Fruit fly (Drosophila melanogaster) whole organism, embryonic: ENCODE measurements around the gene CG12194.
A peak's percentile ranks its signal among the peaks of the same experiment; 100 is the strongest.

Source experiments
- Atf3 ChIP-seq: fragments of 200-800 bp; sonication (Bioruptor generic); optimal IDR thresholded peaks from 3 replicates; lab custom pipeline; 2016; ENCODE audit warnings: missing biosample characterization, missing genetic modification characterization
- C15 ChIP-seq: fragments of 200-800 bp; sonication (Bioruptor generic); IDR thresholded peaks from 3 replicates; pipeline ENCODE4 v1.3.6; 2022; ENCODE audit warnings: missing biosample characterization, missing genetic modification characterization
- CG10267 ChIP-seq: fragments of 200-800 bp; sonication (Bioruptor generic); optimal IDR thresholded peaks from 2 replicates; lab custom pipeline; 2018; ENCODE audit warnings: missing biosample characterization, mild to moderate bottlenecking, missing genetic modification characterization, moderate library complexity
- CG10979 ChIP-seq: fragments of 200-800 bp; sonication (Bioruptor generic); optimal IDR thresholded peaks from 2 replicates; lab custom pipeline; 2018; ENCODE audit warnings: missing biosample characterization, mild to moderate bottlenecking, missing genetic modification characterization, moderate library complexity
- CG11456 ChIP-seq: fragments of 200-800 bp; sonication (Bioruptor generic); IDR thresholded peaks from 3 replicates; pipeline ENCODE4 v1.3.6; 2022; ENCODE audit warnings: missing biosample characterization, missing genetic modification characterization
- CG16813 ChIP-seq: fragments of 200-800 bp; sonication (Bioruptor generic); IDR thresholded peaks from 3 replicates; pipeline ENCODE4 v1.3.6; 2022; ENCODE audit warnings: missing biosample characterization, missing genetic modification characterization; ENCODE audit not compliant: partially characterized antibody
- CG17359 ChIP-seq: fragments of 200-800 bp; sonication (Bioruptor generic); optimal IDR thresholded peaks from 3 replicates; lab custom pipeline; 2018; ENCODE audit warnings: missing biosample characterization, mild to moderate bottlenecking, missing genetic modification characterization, moderate library complexity
- CG18764 ChIP-seq: fragments of 200-800 bp; sonication (Bioruptor generic); optimal IDR thresholded peaks from 3 replicates; lab custom pipeline; 2016; ENCODE audit warnings: missing biosample characterization, missing genetic modification characterization
- CG30403 ChIP-seq: fragments of 200-800 bp; sonication (Bioruptor generic); optimal IDR thresholded peaks from 3 replicates; lab custom pipeline; 2016; ENCODE audit warnings: missing biosample characterization, missing genetic modification characterization
- CG6254 ChIP-seq: fragments of 200-800 bp; sonication (Bioruptor generic); optimal IDR thresholded peaks from 3 replicates; lab custom pipeline; 2017; ENCODE audit warnings: mild to moderate bottlenecking, missing biosample characterization, missing genetic modification reagents, missing genetic modification characterization
- CG6765 ChIP-seq: fragments of 200-800 bp; sonication (Bioruptor generic); optimal IDR thresholded peaks from 3 replicates; lab custom pipeline; 2017; ENCODE audit warnings: missing biosample characterization, mild to moderate bottlenecking, missing genetic modification characterization
- CG7786 ChIP-seq: fragments of 200-800 bp; sonication (Bioruptor generic); optimal IDR thresholded peaks from 2 replicates; lab custom pipeline; 2016; ENCODE audit warnings: missing biosample characterization, missing genetic modification characterization
- CG7963 ChIP-seq: fragments of 200-800 bp; sonication (Bioruptor generic); IDR thresholded peaks from 3 replicates; pipeline ENCODE4 v1.3.6; 2022; ENCODE audit warnings: missing biosample characterization, missing genetic modification characterization; ENCODE audit not compliant: partially characterized antibody
- CG8281 ChIP-seq: fragments of 200-800 bp; sonication (Bioruptor generic); optimal IDR thresholded peaks from 2 replicates; lab custom pipeline; 2018; ENCODE audit warnings: missing biosample characterization, mild to moderate bottlenecking, missing genetic modification characterization, moderate library complexity
- CG8924 ChIP-seq: fragments of 200-800 bp; optimal IDR thresholded peaks from 3 replicates; lab custom pipeline; 2019; ENCODE audit warnings: missing biosample characterization, mild to moderate bottlenecking, missing genetic modification characterization, moderate library complexity
- D19A ChIP-seq: fragments of 200-800 bp; optimal IDR thresholded peaks from 3 replicates; lab custom pipeline; 2019; ENCODE audit warnings: missing biosample characterization, mild to moderate bottlenecking, missing genetic modification characterization, moderate library complexity
- E2f1 ChIP-seq: fragments of 200-800 bp; sonication (Bioruptor generic); IDR thresholded peaks from 2 replicates; pipeline ENCODE4 v1.3.6; 2022; ENCODE audit warnings: missing biosample characterization, missing genetic modification characterization
- HLH4C ChIP-seq: fragments of 200-800 bp; sonication (Bioruptor generic); IDR thresholded peaks from 3 replicates; pipeline ENCODE4 v1.3.6; 2022; ENCODE audit warnings: missing biosample characterization, missing genetic modification characterization; ENCODE audit not compliant: partially characterized antibody
- HmgZ ChIP-seq: fragments of 200-800 bp; sonication (Bioruptor generic); optimal IDR thresholded peaks from 2 replicates; lab custom pipeline; 2018; ENCODE audit warnings: missing biosample characterization, mild to moderate bottlenecking, missing genetic modification characterization
- Hr39 ChIP-seq: fragments of >200 bp; optimal IDR thresholded peaks from 2 replicates; lab custom pipeline; 2017
- Hr51 ChIP-seq, 2 experiments: fragments of 200-800 bp; sonication (Bioruptor generic); optimal IDR thresholded peaks; 2 replicates in 1 of 2; 3 replicates in 1 of 2; lab custom pipeline; 2016 to 2018; ENCODE audit warnings: missing biosample characterization in 2 of 2, missing genetic modification characterization in 2 of 2, mild to moderate bottlenecking in 1 of 2, moderate library complexity in 1 of 2
- Oaz ChIP-seq: fragments of 200-800 bp; sonication (Bioruptor generic); IDR thresholded peaks from 2 replicates; pipeline ENCODE4 v1.3.6; 2022; ENCODE audit warnings: missing biosample characterization, missing genetic modification characterization
- Six4 ChIP-seq: fragments of 200-800 bp; sonication (Bioruptor generic); optimal IDR thresholded peaks from 2 replicates; lab custom pipeline; 2016; ENCODE audit warnings: missing biosample characterization, missing genetic modification characterization
- Sox100B ChIP-seq: fragments of 200-800 bp; sonication (Bioruptor generic); optimal IDR thresholded peaks from 3 replicates; lab custom pipeline; 2018; ENCODE audit warnings: missing biosample characterization, mild to moderate bottlenecking, missing genetic modification characterization
- ap ChIP-seq: fragments of 200-800 bp; sonication (Bioruptor generic); IDR thresholded peaks from 2 replicates; pipeline ENCODE4 v1.3.6; 2022; ENCODE audit warnings: missing biosample characterization, missing genetic modification characterization
- ara ChIP-seq: fragments of 200-800 bp; sonication (Bioruptor generic); IDR thresholded peaks from 2 replicates; pipeline ENCODE4 v1.3.6; 2022; ENCODE audit warnings: missing biosample characterization, missing genetic modification characterization
- bcd ChIP-seq: fragments of 200-800 bp; sonication (Bioruptor generic); optimal IDR thresholded peaks from 2 replicates; lab custom pipeline; 2017; ENCODE audit warnings: missing biosample characterization, mild to moderate bottlenecking, missing genetic modification characterization
- esg ChIP-seq: fragments of 200-800 bp; sonication (Bioruptor generic); conservative IDR thresholded peaks from 2 replicates; pipeline ENCODE4 v1.3.6; 2022; ENCODE audit warnings: missing biosample characterization, missing genetic modification characterization
- ftz-f1 ChIP-seq: fragments of 200-800 bp; sonication (Bioruptor generic); optimal IDR thresholded peaks from 2 replicates; lab custom pipeline; 2016; ENCODE audit warnings: missing biosample characterization, missing genetic modification characterization
- gfzf ChIP-seq: fragments of 200-800 bp; sonication (Bioruptor generic); optimal IDR thresholded peaks from 2 replicates; lab custom pipeline; 2016; ENCODE audit warnings: missing biosample characterization, mild to moderate bottlenecking, missing genetic modification characterization, moderate library complexity
- ham ChIP-seq: fragments of 200-800 bp; sonication (Bioruptor generic); IDR thresholded peaks from 2 replicates; pipeline ENCODE4 v1.3.6; 2022; ENCODE audit warnings: missing biosample characterization, missing genetic modification characterization
- hkb ChIP-seq, 2 experiments: fragments of 200-800 bp in 1 of 2; fragments of >200 bp in 1 of 2; sonication (Bioruptor generic) in 1 of 2; IDR thresholded peaks in 1 of 2; optimal IDR thresholded peaks in 1 of 2; 2 replicates each; pipeline versions ENCODE4 v1.3.6 to Lab custom; 2017 to 2022; ENCODE audit warnings: missing biosample characterization in 1 of 2, missing genetic modification characterization in 1 of 2
- ind ChIP-seq: fragments of 200-800 bp; sonication (Bioruptor generic); optimal IDR thresholded peaks from 3 replicates; lab custom pipeline; 2016; ENCODE audit warnings: missing biosample characterization, missing genetic modification characterization
- kay ChIP-seq: fragments of 200-800 bp; sonication (Bioruptor generic); optimal IDR thresholded peaks from 2 replicates; lab custom pipeline; 2016; ENCODE audit warnings: missing biosample characterization, missing genetic modification characterization
- klu ChIP-seq: fragments of 200-800 bp; sonication (Bioruptor generic); IDR thresholded peaks from 2 replicates; pipeline ENCODE4 v1.3.6; 2022; ENCODE audit warnings: missing biosample characterization, missing genetic modification characterization
- lilli ChIP-seq: fragments of 200-800 bp; sonication (Bioruptor generic); optimal IDR thresholded peaks from 3 replicates; lab custom pipeline; 2016; ENCODE audit warnings: missing biosample characterization, missing genetic modification characterization
- lmd ChIP-seq: fragments of 200-800 bp; sonication (Bioruptor generic); IDR thresholded peaks from 2 replicates; pipeline ENCODE4 v1.3.6; 2022; ENCODE audit warnings: missing biosample characterization, missing genetic modification characterization
- lov ChIP-seq, 2 experiments: fragments of 200-800 bp in 1 of 2; fragments of >200 bp in 1 of 2; sonication (Bioruptor generic) in 1 of 2; IDR thresholded peaks in 1 of 2; optimal IDR thresholded peaks in 1 of 2; 2 replicates in 1 of 2; 3 replicates in 1 of 2; pipeline versions ENCODE4 v1.3.6 to Lab custom; 2017 to 2022; ENCODE audit warnings: missing biosample characterization in 1 of 2, missing genetic modification characterization in 1 of 2
- mirr ChIP-seq: fragments of 200-800 bp; sonication (Bioruptor generic); optimal IDR thresholded peaks from 3 replicates; lab custom pipeline; 2018; ENCODE audit warnings: missing biosample characterization, mild to moderate bottlenecking, missing genetic modification characterization
- nmo ChIP-seq: fragments of 200-800 bp; sonication (Bioruptor generic); optimal IDR thresholded peaks from 2 replicates; lab custom pipeline; 2018; ENCODE audit warnings: missing biosample characterization, mild to moderate bottlenecking, missing genetic modification characterization, moderate library complexity
- run ChIP-seq: fragments of 200-800 bp; sonication (Bioruptor generic); optimal IDR thresholded peaks from 3 replicates; lab custom pipeline; 2018; ENCODE audit warnings: missing biosample characterization, mild to moderate bottlenecking, missing genetic modification characterization
- sens-2 ChIP-seq: fragments of 200-800 bp; sonication (Bioruptor generic); IDR thresholded peaks from 2 replicates; pipeline ENCODE4 v1.3.6; 2022; ENCODE audit warnings: missing biosample characterization, missing genetic modification characterization
- sim ChIP-seq: fragments of 200-800 bp; sonication (Bioruptor generic); IDR thresholded peaks from 2 replicates; pipeline ENCODE4 v1.3.6; 2022; ENCODE audit warnings: missing biosample characterization, missing genetic modification characterization
- slou ChIP-seq: fragments of 200-800 bp; sonication (Bioruptor generic); optimal IDR thresholded peaks from 3 replicates; lab custom pipeline; 2016; ENCODE audit warnings: missing biosample characterization, missing genetic modification characterization
- tap ChIP-seq: fragments of 200-800 bp; optimal IDR thresholded peaks from 3 replicates; lab custom pipeline; 2019; ENCODE audit warnings: missing biosample characterization, mild to moderate bottlenecking, missing genetic modification characterization, moderate library complexity
- ttk ChIP-seq: fragments of 200-800 bp; sonication (Bioruptor generic); IDR thresholded peaks from 2 replicates; pipeline ENCODE4 v2.1.2; 2022; ENCODE audit warnings: missing biosample characterization, missing genetic modification characterization
- twi ChIP-seq: fragments of 200-800 bp; optimal IDR thresholded peaks from 2 replicates; lab custom pipeline; 2019; ENCODE audit warnings: missing biosample characterization, mild to moderate bottlenecking, missing genetic modification characterization, moderate library complexity
- yki ChIP-seq: fragments of >200 bp; optimal IDR thresholded peaks from 3 replicates; lab custom pipeline; 2018
- zfh2 ChIP-seq: fragments of 200-800 bp; sonication (Bioruptor generic); optimal IDR thresholded peaks from 2 replicates; lab custom pipeline; 2016; ENCODE audit warnings: missing biosample characterization, missing genetic modification characterization

The CG12194 gene

dm6 chr2L:4838494-4839320, 560 bp downstream of the CG12194 start (continued):
- peak; percentile 71 for TF ChIP-seq ara (GFP tag; lab: Robert Waterston, UW)
- no peak for TF ChIP-seq CG7786 (GFP tag; lab: Kevin White, UChicago)
- no peak for TF ChIP-seq Atf3 (GFP tag; lab: Kevin White, UChicago)
- no peak for TF ChIP-seq ftz-f1 (GFP tag; lab: Kevin White, UChicago)
- TF ChIP-seq kay (GFP tag; lab: Kevin White, UChicago) = no peak
- TF ChIP-seq CG10267 (tag; lab: Kevin White, UChicago) = no peak
- peak; percentile 36; the same call in 1 of the 2 replicates for TF ChIP-seq sens-2 (GFP tag; lab: Robert Waterston, UW)
- no peak for TF ChIP-seq sim (GFP tag; lab: Robert Waterston, UW)
- TF ChIP-seq twi (tag; lab: Kevin White, UChicago) = no peak
- no peak for TF ChIP-seq lov (optimal IDR thresholded peaks at IDR 0.05; lab: Kevin White, UChicago)
- peak; percentile 67; the same call in 1 of the 3 replicates for TF ChIP-seq lov (GFP tag; IDR thresholded peaks at IDR 0.05; lab: Robert Waterston, UW)
- no peak for TF ChIP-seq CG11456
- no peak for TF ChIP-seq Hr39 (lab: Kevin White, UChicago)
- no peak for TF ChIP-seq bcd (GFP tag; lab: Kevin White, UChicago)
- TF ChIP-seq CG30403 (GFP tag; lab: Kevin White, UChicago) = no peak
- no peak for TF ChIP-seq CG7963
- no peak for TF ChIP-seq gfzf (GFP tag; lab: Kevin White, UChicago)
- TF ChIP-seq CG18764 (GFP tag; lab: Kevin White, UChicago) = peak; percentile 49
- TF ChIP-seq lmd (GFP tag; lab: Robert Waterston, UW) = no peak
- peak; percentile 19 for TF ChIP-seq CG6765 (GFP tag; lab: Kevin White, UChicago)
- no peak for TF ChIP-seq HmgZ (tag; lab: Kevin White, UChicago)
- no peak for TF ChIP-seq D19A (tag; lab: Kevin White, UChicago)
- TF ChIP-seq E2f1 (GFP tag; lab: Robert Waterston, UW) = no peak
- no peak for TF ChIP-seq slou
- TF ChIP-seq Hr51 (GFP tag; optimal IDR thresholded peaks at IDR 0.05; lab: Kevin White, UChicago) = no peak
- no peak for TF ChIP-seq hkb (optimal IDR thresholded peaks at IDR 0.05; lab: Kevin White, UChicago)
- TF ChIP-seq hkb (GFP tag; IDR thresholded peaks at IDR 0.05; lab: Robert Waterston, UW) = 0 out of 2 replicates have a peak, but pooled peaks have one; percentile 47
- no peak for TF ChIP-seq nmo
- TF ChIP-seq CG8281 (tag; lab: Kevin White, UChicago) = peak; percentile 64
- TF ChIP-seq tap (tag; lab: Kevin White, UChicago) = no peak
- no peak for TF ChIP-seq C15 (GFP tag; lab: Robert Waterston, UW)
- no peak for TF ChIP-seq Oaz (GFP tag; lab: Robert Waterston, UW)
- TF ChIP-seq run (tag; lab: Kevin White, UChicago) = no peak
- TF ChIP-seq CG17359 (tag; lab: Kevin White, UChicago) = peak; percentile 85
- no peak for TF ChIP-seq CG10979 (tag; lab: Kevin White, UChicago)
- no peak for TF ChIP-seq HLH4C (GFP tag; lab: Robert Waterston, UW)
- no peak for TF ChIP-seq lilli
- TF ChIP-seq Six4 (GFP tag; lab: Kevin White, UChicago) = no peak
- TF ChIP-seq Sox100B (GFP tag; lab: Kevin White, UChicago) = peak; percentile 76
- no peak for TF ChIP-seq CG6254 (GFP tag; lab: Kevin White, UChicago)
- TF ChIP-seq ap (GFP tag; lab: Robert Waterston, UW) = peak; percentile 35; the same call in 1 of the 2 replicates
- TF ChIP-seq esg (GFP tag; lab: Robert Waterston, UW) = no peak
- no peak for TF ChIP-seq klu (GFP tag; lab: Robert Waterston, UW)
- no peak for TF ChIP-seq zfh2
- TF ChIP-seq CG8924 (tag; lab: Kevin White, UChicago) = no peak
- TF ChIP-seq mirr (GFP tag; lab: Kevin White, UChicago) = peak; percentile 32
- no peak for TF ChIP-seq ind (GFP tag; lab: Kevin White, UChicago)
- no peak for TF ChIP-seq CG16813 (GFP tag; lab: Robert Waterston, UW)
- no peak for TF ChIP-seq ttk (GFP tag; lab: Robert Waterston, UW)
- no peak for TF ChIP-seq yki (lab: Kevin White, UChicago)
- TF ChIP-seq ham (GFP tag; lab: Robert Waterston, UW) = no peak
